Worm (Caenorhabditis elegans): ENCODE results near the gene K02E7.12.

- TF ChIP-seq ceh-28 (tag; optimal IDR thresholded peaks at IDR 0.05) (no peak), aha-1 (tag) (no peak), unc-39 (tag; optimal IDR thresholded peaks at IDR 0.05) (no peak), nhr-111 (GFP tag; optimal IDR thresholded peaks at IDR 0.05) (no peak), T26A8.4 (GFP tag; IDR thresholded peaks at IDR 0.05) (no peak), sdz-12 (GFP tag; optimal IDR thresholded peaks at IDR 0.05) (no peak), ces-1 (GFP tag; optimal IDR thresholded peaks at IDR 0.05) (no peak), madf-9 (GFP tag; conservative IDR thresholded peaks at IDR 0.05) (no peak), snpc-1.2 (GFP tag; IDR thresholded peaks at IDR 0.05) (no peak), fos-1 (tag; optimal IDR thresholded peaks at IDR 0.05) (no peak)
Measured at ce11 chrII:1103484-1104100, 32.6 kb downstream of the K02E7.12 start.

All from whole organism, L4 larva.